Worm (Caenorhabditis elegans) whole organism, mixed stage, embryonic: ENCODE measurements around the gene ins-4.

ENCODE experiments used
- ceh-43 ChIP-seq: fragments of 200-800 bp; sonication (Bioruptor generic); optimal IDR thresholded peaks from 2 replicates; lab custom pipeline; 2018; ENCODE audit warnings: mild to moderate bottlenecking, missing genetic modification characterization, moderate library complexity, missing compliant biosample characterization
- ceh-83 ChIP-seq: fragments of 200-800 bp; sonication (Bioruptor generic); optimal IDR thresholded peaks from 2 replicates; lab custom pipeline; 2018; ENCODE audit warnings: mild to moderate bottlenecking, missing genetic modification characterization, missing compliant biosample characterization
- ces-1 ChIP-seq: fragments of 150-350 bp; optimal IDR thresholded peaks from 2 replicates; lab custom pipeline; 2014; ENCODE audit warnings: missing biosample characterization, missing genetic modification reagents, missing genetic modification characterization
- drap-1 ChIP-seq: fragments of 200-800 bp; sonication (Bioruptor generic); optimal IDR thresholded peaks from 3 replicates; lab custom pipeline; 2018; ENCODE audit warnings: mild to moderate bottlenecking, missing genetic modification characterization, missing compliant biosample characterization
- elt-3 ChIP-seq: fragments of 150-350 bp; optimal IDR thresholded peaks from 2 replicates; lab custom pipeline; 2014; ENCODE audit warnings: missing biosample characterization, missing genetic modification characterization
- ham-2 ChIP-seq: fragments of 200-800 bp; sonication (Bioruptor generic); optimal IDR thresholded peaks from 2 replicates; lab custom pipeline; 2018; ENCODE audit warnings: mild to moderate bottlenecking, missing genetic modification characterization, missing compliant biosample characterization
- mab-5 ChIP-seq: fragments of 150-350 bp; optimal IDR thresholded peaks from 2 replicates; lab custom pipeline; 2014; ENCODE audit warnings: missing biosample characterization, missing genetic modification characterization
- nhr-12 ChIP-seq: fragments of 150-350 bp; optimal IDR thresholded peaks from 2 replicates; lab custom pipeline; 2014; ENCODE audit warnings: missing biosample characterization, missing genetic modification characterization
- nhr-237 ChIP-seq: fragments of 150-350 bp; optimal IDR thresholded peaks from 2 replicates; lab custom pipeline; 2014; ENCODE audit warnings: missing biosample characterization, missing genetic modification characterization
- pha-4 ChIP-seq: fragments of 150-350 bp; optimal IDR thresholded peaks from 2 replicates; lab custom pipeline; 2018; ENCODE audit warnings: missing biosample characterization, missing genetic modification reagents, missing genetic modification characterization
- sem-2 ChIP-seq: fragments of 200-800 bp; sonication (Bioruptor generic); optimal IDR thresholded peaks from 2 replicates; lab custom pipeline; 2018; ENCODE audit warnings: mild to moderate bottlenecking, missing genetic modification characterization, missing compliant biosample characterization
- snpc-4 ChIP-seq: fragments of 150-350 bp; optimal IDR thresholded peaks from 2 replicates; lab custom pipeline; 2014; ENCODE audit warnings: missing biosample characterization, missing genetic modification characterization
- unc-62 ChIP-seq: fragments of 150-350 bp; optimal IDR thresholded peaks from 2 replicates; lab custom pipeline; 2014; ENCODE audit warnings: missing biosample characterization, missing genetic modification reagents, missing genetic modification characterization

DNA sequence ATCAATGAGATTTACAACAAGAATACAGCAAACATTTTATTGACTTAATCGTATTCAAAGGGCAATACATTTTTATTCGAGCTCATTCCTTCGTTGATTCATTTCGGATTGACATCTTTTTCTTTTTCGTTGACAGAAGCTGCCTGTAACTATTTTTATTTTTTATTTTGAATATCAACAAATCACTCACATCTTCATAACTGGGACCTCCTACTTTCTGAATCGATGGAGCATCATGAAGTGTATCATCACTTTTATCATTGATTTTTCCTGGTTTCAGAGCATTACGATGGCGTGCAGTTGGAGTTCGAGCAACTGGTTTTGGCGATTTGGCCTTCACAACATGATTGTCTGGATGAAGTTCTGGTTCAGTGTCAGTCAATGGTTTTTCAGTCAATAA is 28.1 kb upstream of the ins-4 start, which contains the start of gene B0034.1:
- TF ChIP-seq ham-2 (GFP tag; lab: Kevin White, UChicago) (no peak), unc-62 (no peak), nhr-12 (tag; lab: Kevin White, UChicago) (no peak), ceh-43 (GFP tag; lab: Kevin White, UChicago) (no peak), sem-2 (no peak), pha-4 (tag; lab: Kevin White, UChicago) (no peak), ces-1 (GFP tag; lab: Kevin White, UChicago) (no peak), elt-3 (tag; lab: Kevin White, UChicago) (no peak), mab-5 (tag; lab: Kevin White, UChicago) (no peak), drap-1 (GFP tag; lab: Kevin White, UChicago) (no peak), ceh-83 (GFP tag; lab: Kevin White, UChicago) (no peak), snpc-4 (tag; lab: Kevin White, UChicago) (no peak), nhr-237 (no peak)
